Worm (Caenorhabditis elegans) whole organism, young adult: Measurements from ENCODE around the gene R07E5.4.

Experiments
- B0019.2 ChIP-seq: fragments of 200-800 bp; sonication (Bioruptor generic); conservative IDR thresholded peaks from 2 replicates; pipeline ENCODE4 v1.3.6; 2022; ENCODE audit warnings: missing genetic modification reagents, missing genetic modification characterization, missing compliant biosample characterization
- B0035.1 ChIP-seq: sonication (generic microtip); optimal IDR thresholded peaks from 2 replicates; lab custom pipeline; 2016; ENCODE audit warnings: missing genetic modification characterization, mild to moderate bottlenecking, missing compliant biosample characterization, missing genotype, missing genetic modification reagents
- B0336.3 ChIP-seq: fragments of 200-800 bp; sonication (Bioruptor generic); IDR thresholded peaks from 2 replicates; pipeline ENCODE4 v1.3.6; 2022; ENCODE audit warnings: missing genetic modification characterization, missing compliant biosample characterization
- C06A6.2 ChIP-seq: fragments of 200-800 bp; sonication (Bioruptor generic); conservative IDR thresholded peaks from 2 replicates; pipeline ENCODE4 v1.3.6; 2022; ENCODE audit warnings: missing genetic modification characterization, missing compliant biosample characterization
- F23B12.7 ChIP-seq: sonication (generic microtip); optimal IDR thresholded peaks from 2 replicates; lab custom pipeline; 2017; ENCODE audit warnings: missing genetic modification characterization, mild to moderate bottlenecking, missing compliant biosample characterization, antibody characterized with exemption, moderate library complexity; ENCODE audit not compliant: insufficient read depth
- F37B4.10 ChIP-seq: fragments of 200-800 bp; sonication (Bioruptor generic); IDR thresholded peaks from 2 replicates; pipeline ENCODE4 v1.3.6; 2022; ENCODE audit warnings: missing genetic modification characterization, missing compliant biosample characterization
- F57A8.1 ChIP-seq: fragments of 200-800 bp; sonication (Bioruptor generic); optimal IDR thresholded peaks from 2 replicates; lab custom pipeline; 2018; ENCODE audit warnings: mild to moderate bottlenecking, missing genetic modification characterization, moderate library complexity, missing compliant biosample characterization
- K11D2.4 ChIP-seq: fragments of 200-800 bp; sonication (Bioruptor generic); IDR thresholded peaks from 2 replicates; pipeline ENCODE4 v1.3.6; 2022; ENCODE audit warnings: missing genetic modification reagents, missing genetic modification characterization, missing compliant biosample characterization
- K12H6.12 ChIP-seq: fragments of 200-800 bp; sonication (Bioruptor generic); optimal IDR thresholded peaks from 2 replicates; lab custom pipeline; 2018; ENCODE audit warnings: mild to moderate bottlenecking, missing genetic modification characterization, missing compliant biosample characterization
- ZK185.1 ChIP-seq: sonication (generic microtip); optimal IDR thresholded peaks from 2 replicates; lab custom pipeline; 2016; ENCODE audit warnings: mild to moderate bottlenecking, missing genetic modification characterization, missing compliant biosample characterization; ENCODE audit not compliant: poor library complexity, severe bottlenecking
- aptf-2 ChIP-seq: fragments of 200-800 bp; sonication (Bioruptor generic); conservative IDR thresholded peaks from 2 replicates; pipeline ENCODE4 v1.3.6; 2022; ENCODE audit warnings: missing genetic modification reagents, missing genetic modification characterization, missing compliant biosample characterization
- aptf-3 ChIP-seq: fragments of 200-800 bp; sonication (Bioruptor generic); IDR thresholded peaks from 2 replicates; pipeline ENCODE4 v1.3.6; 2022; ENCODE audit warnings: missing genetic modification characterization, missing compliant biosample characterization
- atf-7 ChIP-seq: sonication (generic microtip); optimal IDR thresholded peaks from 2 replicates; lab custom pipeline; 2017; ENCODE audit warnings: mild to moderate bottlenecking, missing genetic modification characterization, missing compliant biosample characterization
- attf-3 ChIP-seq: fragments of 200-800 bp; sonication (Bioruptor generic); conservative IDR thresholded peaks from 2 replicates; pipeline ENCODE4 v1.3.6; 2022; ENCODE audit warnings: missing genetic modification reagents, missing genetic modification characterization, missing compliant biosample characterization
- attf-5 ChIP-seq: fragments of 200-800 bp; sonication (Bioruptor generic); optimal IDR thresholded peaks from 2 replicates; lab custom pipeline; 2018; ENCODE audit warnings: mild to moderate bottlenecking, missing genetic modification characterization, missing compliant biosample characterization
- ccch-3 ChIP-seq: fragments of 200-800 bp; sonication (Bioruptor generic); optimal IDR thresholded peaks from 2 replicates; lab custom pipeline; 2018; ENCODE audit warnings: mild to moderate bottlenecking, missing genetic modification characterization, missing compliant biosample characterization
- cebp-1 ChIP-seq, 2 experiments: fragments of 200-800 bp in 1 of 2; sonication (Bioruptor generic) in 1 of 2; sonication (generic microtip) in 1 of 2; IDR thresholded peaks in 1 of 2; optimal IDR thresholded peaks in 1 of 2; 2 replicates each; pipeline versions ENCODE4 v1.3.6 to Lab custom; 2017 to 2022; ENCODE audit warnings: missing compliant biosample characterization in 2 of 2, missing genetic modification characterization in 2 of 2, mild to moderate bottlenecking in 1 of 2, missing genetic modification reagents in 1 of 2, moderate library complexity in 1 of 2
- cebp-2 ChIP-seq: fragments of 200-800 bp; sonication (Bioruptor generic); IDR thresholded peaks from 2 replicates; pipeline ENCODE4 v1.3.6; 2022; ENCODE audit warnings: missing genetic modification characterization, missing compliant biosample characterization
- ceh-27 ChIP-seq: fragments of 200-800 bp; sonication (Bioruptor generic); optimal IDR thresholded peaks from 2 replicates; lab custom pipeline; 2018; ENCODE audit warnings: mild to moderate bottlenecking, missing genetic modification characterization, moderate library complexity, missing compliant biosample characterization
- ceh-40 ChIP-seq: fragments of 200-800 bp; sonication (Bioruptor generic); IDR thresholded peaks from 2 replicates; pipeline ENCODE4 v1.3.6; 2022; ENCODE audit warnings: missing genetic modification characterization, missing compliant biosample characterization
- ceh-79 ChIP-seq: sonication (generic microtip); optimal IDR thresholded peaks from 2 replicates; lab custom pipeline; 2017; ENCODE audit warnings: mild to moderate bottlenecking, missing genetic modification characterization, missing compliant biosample characterization
- ceh-91 ChIP-seq: fragments of 200-800 bp; sonication (Bioruptor generic); IDR thresholded peaks from 2 replicates; pipeline ENCODE4 v1.3.6; 2022; ENCODE audit warnings: missing genetic modification reagents, missing genetic modification characterization, missing compliant biosample characterization
- dpff-1 ChIP-seq: sonication (generic microtip); optimal IDR thresholded peaks from 2 replicates; lab custom pipeline; 2017; ENCODE audit warnings: mild to moderate bottlenecking, missing genetic modification characterization, missing compliant biosample characterization
- ets-4 ChIP-seq: fragments of 200-800 bp; sonication (Bioruptor generic); optimal IDR thresholded peaks from 2 replicates; lab custom pipeline; 2018; ENCODE audit warnings: mild to moderate bottlenecking, missing genetic modification characterization, missing compliant biosample characterization
- gei-17 ChIP-seq: fragments of 200-800 bp; sonication (Bioruptor generic); optimal IDR thresholded peaks from 2 replicates; lab custom pipeline; 2018; ENCODE audit warnings: mild to moderate bottlenecking, missing genetic modification characterization, missing compliant biosample characterization
- hmg-1.2 ChIP-seq: fragments of 200-800 bp; sonication (Bioruptor generic); IDR thresholded peaks from 2 replicates; pipeline ENCODE4 v1.3.6; 2022; ENCODE audit warnings: missing genetic modification reagents, missing genetic modification characterization, missing compliant biosample characterization
- hrde-1 ChIP-seq: sonication (generic microtip); optimal IDR thresholded peaks from 2 replicates; lab custom pipeline; 2016; ENCODE audit warnings: missing genetic modification characterization, mild to moderate bottlenecking, missing compliant biosample characterization, moderate library complexity, missing genotype, missing genetic modification reagents, borderline replicate concordance
- let-526 ChIP-seq: fragments of 200-800 bp; sonication (Bioruptor generic); IDR thresholded peaks from 2 replicates; pipeline ENCODE4 v1.3.6; 2022; ENCODE audit warnings: missing genetic modification reagents, missing genetic modification characterization, missing compliant biosample characterization
- lin-35 ChIP-seq, 3 experiments: fragments of 150-350 bp in 2 of 3; sonication (generic microtip) in 1 of 3; optimal IDR thresholded peaks; 2 replicates each; lab custom pipeline; 2014 to 2018; ENCODE audit warnings: missing biosample characterization in 3 of 3, missing genetic modification characterization in 3 of 3, missing genetic modification reagents in 3 of 3
- lir-1 ChIP-seq: fragments of 200-800 bp; sonication (Bioruptor generic); conservative IDR thresholded peaks from 2 replicates; pipeline ENCODE4 v1.3.6; 2022; ENCODE audit warnings: missing genetic modification reagents, missing genetic modification characterization, missing compliant biosample characterization
- madf-3 ChIP-seq: fragments of 200-800 bp; sonication (Bioruptor generic); IDR thresholded peaks from 2 replicates; pipeline ENCODE4 v1.3.6; 2022; ENCODE audit warnings: missing genetic modification reagents, missing genetic modification characterization, missing compliant biosample characterization
- mes-4 ChIP-seq: sonication (generic microtip); optimal IDR thresholded peaks from 2 replicates; lab custom pipeline; 2016; ENCODE audit warnings: missing genotype, missing genetic modification characterization, missing compliant biosample characterization
- nhr-179 ChIP-seq: sonication (generic microtip); optimal IDR thresholded peaks from 2 replicates; lab custom pipeline; 2016; ENCODE audit warnings: mild to moderate bottlenecking, missing genetic modification characterization, missing compliant biosample characterization
- pbrm-1 ChIP-seq: fragments of 200-800 bp; sonication (Bioruptor generic); IDR thresholded peaks from 2 replicates; pipeline ENCODE4 v1.3.6; 2022; ENCODE audit warnings: missing genetic modification reagents, missing genetic modification characterization, missing compliant biosample characterization
- pha-4 ChIP-seq: fragments of 150-350 bp; sonication (generic microtip); optimal IDR thresholded peaks from 2 replicates; lab custom pipeline; 2014; ENCODE audit warnings: missing biosample characterization, missing genetic modification reagents, missing genetic modification characterization
- rcor-1 ChIP-seq: fragments of 200-800 bp; sonication (Bioruptor generic); IDR thresholded peaks from 2 replicates; pipeline ENCODE4 v1.3.6; 2022; ENCODE audit warnings: missing genetic modification reagents, missing genetic modification characterization, missing compliant biosample characterization
- sdz-38 ChIP-seq: sonication (generic microtip); optimal IDR thresholded peaks from 2 replicates; lab custom pipeline; 2016; ENCODE audit warnings: missing genotype, missing genetic modification characterization, missing compliant biosample characterization
- snpc-1.3 ChIP-seq: sonication (generic microtip); optimal IDR thresholded peaks from 2 replicates; lab custom pipeline; 2017; ENCODE audit warnings: missing genetic modification characterization, mild to moderate bottlenecking, missing compliant biosample characterization, antibody characterized with exemption, moderate library complexity, missing genotype, missing genetic modification reagents; ENCODE audit not compliant: insufficient read depth
- snpc-3.4 ChIP-seq: sonication (generic microtip); optimal IDR thresholded peaks from 2 replicates; lab custom pipeline; 2017; ENCODE audit warnings: missing genetic modification characterization, mild to moderate bottlenecking, missing compliant biosample characterization, antibody characterized with exemption, moderate library complexity, missing genotype, missing genetic modification reagents
- snpc-4 ChIP-seq, 5 experiments: fragments of 150-350 bp in 1 of 5; sonication (generic microtip) in 4 of 5; optimal IDR thresholded peaks; 2 replicates each; lab custom pipeline; 2014 to 2018; ENCODE audit warnings: missing genetic modification characterization in 5 of 5, missing biosample characterization in 3 of 5, antibody characterized with exemption in 2 of 5, mild to moderate bottlenecking in 2 of 5, missing compliant biosample characterization in 2 of 5, missing genotype in 2 of 5, moderate library complexity in 2 of 5, missing genetic modification reagents in 1 of 5
- tbx-9 ChIP-seq: sonication (generic microtip); optimal IDR thresholded peaks from 2 replicates; lab custom pipeline; 2016; ENCODE audit warnings: borderline replicate concordance, missing genetic modification characterization, inconsistent platforms, missing compliant biosample characterization
- tlf-1 ChIP-seq: fragments of 200-800 bp; sonication (Bioruptor generic); optimal IDR thresholded peaks from 2 replicates; lab custom pipeline; 2018; ENCODE audit warnings: mild to moderate bottlenecking, missing genetic modification characterization, missing compliant biosample characterization
- zim-3 ChIP-seq: sonication (generic microtip); optimal IDR thresholded peaks from 2 replicates; lab custom pipeline; 2017; ENCODE audit warnings: mild to moderate bottlenecking, missing genetic modification characterization, moderate library complexity, missing compliant biosample characterization
- ztf-18 ChIP-seq: sonication (generic microtip); optimal IDR thresholded peaks from 2 replicates; lab custom pipeline; 2016; ENCODE audit warnings: missing genotype, mild to moderate bottlenecking, missing genetic modification characterization, missing compliant biosample characterization
- ztf-22 ChIP-seq: fragments of 200-800 bp; sonication (Bioruptor generic); optimal IDR thresholded peaks from 2 replicates; lab custom pipeline; 2018; ENCODE audit warnings: mild to moderate bottlenecking, missing genetic modification characterization, moderate library complexity, missing compliant biosample characterization
- ztf-26 ChIP-seq: sonication (generic microtip); optimal IDR thresholded peaks from 2 replicates; lab custom pipeline; 2017; ENCODE audit warnings: missing genetic modification characterization, missing compliant biosample characterization
- ztf-3 ChIP-seq: fragments of 200-800 bp; sonication (Bioruptor generic); optimal IDR thresholded peaks from 2 replicates; lab custom pipeline; 2018; ENCODE audit warnings: mild to moderate bottlenecking, missing genetic modification characterization, missing compliant biosample characterization

The R07E5.4 gene

DNA sequence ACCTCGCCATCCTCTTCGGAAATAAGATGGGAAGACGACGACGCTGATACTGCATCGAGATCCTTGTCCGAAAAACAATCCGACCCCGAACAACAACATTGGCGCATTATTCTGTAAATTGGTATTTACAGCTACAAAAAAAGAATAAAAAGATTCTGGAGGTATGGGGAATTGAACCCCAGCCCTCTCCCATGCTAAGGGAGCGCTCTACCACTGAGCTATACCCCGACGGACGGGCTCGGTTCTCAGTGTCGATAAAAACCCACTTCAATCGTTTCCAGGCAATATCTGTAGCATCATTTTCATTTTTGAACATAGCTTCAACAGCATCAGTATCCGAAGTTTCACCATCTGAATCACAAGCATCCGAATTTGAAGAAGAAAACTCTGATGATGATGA is 34.2 kb downstream of the R07E5.4 start (continued):
- TF ChIP-seq B0035.1 (tag; lab: Kevin White, UChicago): no peak
- TF ChIP-seq hrde-1 (tag; lab: Kevin White, UChicago): no peak
- peak; percentile 54 for TF ChIP-seq hmg-1.2 (GFP tag; lab: Robert Waterston, UW)
- no peak for TF ChIP-seq F23B12.7 (tag; lab: Kevin White, UChicago)
- TF ChIP-seq sdz-38: no peak
- TF ChIP-seq F57A8.1 (GFP tag; lab: Kevin White, UChicago): no peak
- no peak for TF ChIP-seq lir-1 (GFP tag; lab: Robert Waterston, UW)
- TF ChIP-seq ceh-40 (GFP tag; lab: Robert Waterston, UW): no peak
- TF ChIP-seq pbrm-1: peak; percentile 42; the same call in 1 of the 2 replicates
- TF ChIP-seq aptf-2 (GFP tag; lab: Robert Waterston, UW): no peak
- no peak for TF ChIP-seq lin-35 (GFP tag; optimal IDR thresholded peaks at IDR 0.05; lab: Kevin White, UChicago)
- TF ChIP-seq F37B4.10 (GFP tag; lab: Robert Waterston, UW): no peak
- TF ChIP-seq ceh-79 (tag; lab: Kevin White, UChicago): no peak
- peak; percentile 40 for TF ChIP-seq snpc-3.4 (tag; lab: Kevin White, UChicago)
- no peak for TF ChIP-seq cebp-2 (GFP tag; lab: Robert Waterston, UW)
- TF ChIP-seq mes-4 (tag; lab: Kevin White, UChicago): no peak
- no peak for TF ChIP-seq attf-3
- no peak for TF ChIP-seq ztf-3
- no peak for TF ChIP-seq snpc-1.3 (tag; lab: Kevin White, UChicago)
- TF ChIP-seq tbx-9: no peak
- TF ChIP-seq nhr-179 (tag; lab: Kevin White, UChicago): no peak
- TF ChIP-seq ztf-18 (tag; lab: Kevin White, UChicago): peak; percentile 41
- TF ChIP-seq ztf-22 (GFP tag; lab: Kevin White, UChicago): no peak
- no peak for TF ChIP-seq dpff-1 (tag; lab: Kevin White, UChicago)
- TF ChIP-seq let-526 (GFP tag; lab: Robert Waterston, UW): no peak
- no peak for TF ChIP-seq ZK185.1 (tag; lab: Kevin White, UChicago)
- TF ChIP-seq ccch-3 (GFP tag; lab: Kevin White, UChicago): no peak
- TF ChIP-seq atf-7 (tag; lab: Kevin White, UChicago): no peak
- peak; percentile 23 for TF ChIP-seq attf-5 (GFP tag; lab: Kevin White, UChicago)
- TF ChIP-seq ets-4 (GFP tag; lab: Kevin White, UChicago): no peak
- TF ChIP-seq K11D2.4 (GFP tag; lab: Robert Waterston, UW): no peak
- no peak for TF ChIP-seq tlf-1 (GFP tag; lab: Kevin White, UChicago)
- peak; percentile 20; the same call in 1 of the 2 replicates for TF ChIP-seq B0336.3 (GFP tag; lab: Robert Waterston, UW)
- no peak for TF ChIP-seq madf-3 (GFP tag; lab: Robert Waterston, UW)
- peak; percentile 4 for TF ChIP-seq ceh-27 (GFP tag; lab: Kevin White, UChicago)
- TF ChIP-seq ztf-26 (tag; lab: Kevin White, UChicago): no peak
- TF ChIP-seq snpc-4 (GFP tag; optimal IDR thresholded peaks at IDR 0.05; lab: Kevin White, UChicago): no peak
- peak; percentile 7 to 87 (median 58) for TF ChIP-seq snpc-4 (tag; optimal IDR thresholded peaks at IDR 0.05; lab: Kevin White, UChicago)
- 0 out of 2 replicates have a peak, but pooled peaks have one; percentile 17 for TF ChIP-seq rcor-1
- no peak for TF ChIP-seq cebp-1 (GFP tag; IDR thresholded peaks at IDR 0.05; lab: Robert Waterston, UW)
- TF ChIP-seq cebp-1 (tag; optimal IDR thresholded peaks at IDR 0.05; lab: Kevin White, UChicago): peak; percentile 46
- TF ChIP-seq K12H6.12 (tag; lab: Kevin White, UChicago): no peak
- TF ChIP-seq pha-4: no peak
- TF ChIP-seq zim-3 (tag; lab: Kevin White, UChicago): peak; percentile 46
- no peak for TF ChIP-seq C06A6.2 (GFP tag; lab: Robert Waterston, UW)
- TF ChIP-seq gei-17: no peak
- no peak for TF ChIP-seq B0019.2 (GFP tag; lab: Robert Waterston, UW)
- no peak for TF ChIP-seq ceh-91
- no peak for TF ChIP-seq aptf-3 (GFP tag; lab: Robert Waterston, UW)
